Worm (Caenorhabditis elegans) whole organism, young adult: ENCODE results near the gene F07A11.4.

Source experiments
- B0019.2 ChIP-seq: fragments of 200-800 bp; sonication (Bioruptor generic); conservative IDR thresholded peaks from 2 replicates; pipeline ENCODE4 v1.3.6; 2022; ENCODE audit warnings: missing genetic modification reagents, missing genetic modification characterization, missing compliant biosample characterization
- D2030.7 ChIP-seq: fragments of 200-800 bp; sonication (Bioruptor generic); IDR thresholded peaks from 2 replicates; pipeline ENCODE4 v1.3.6; 2022; ENCODE audit warnings: missing genetic modification reagents, missing genetic modification characterization, missing compliant biosample characterization
- F33H1.4 ChIP-seq: fragments of 200-800 bp; sonication (Bioruptor generic); IDR thresholded peaks from 2 replicates; pipeline ENCODE4 v1.3.6; 2022; ENCODE audit warnings: missing genetic modification reagents, missing genetic modification characterization, missing compliant biosample characterization
- F37B4.10 ChIP-seq: fragments of 200-800 bp; sonication (Bioruptor generic); IDR thresholded peaks from 2 replicates; pipeline ENCODE4 v1.3.6; 2022; ENCODE audit warnings: missing genetic modification characterization, missing compliant biosample characterization
- F52B5.7 ChIP-seq: sonication (generic microtip); optimal IDR thresholded peaks from 2 replicates; lab custom pipeline; 2016; ENCODE audit warnings: mild to moderate bottlenecking, missing genetic modification characterization, missing compliant biosample characterization
- Y53F4B.3 ChIP-seq: fragments of 200-800 bp; sonication (Bioruptor generic); IDR thresholded peaks from 2 replicates; pipeline ENCODE4 v1.3.6; 2022; ENCODE audit warnings: missing genetic modification reagents, missing genetic modification characterization, missing compliant biosample characterization
- Y53G8AR.9 ChIP-seq: fragments of 200-800 bp; sonication (Bioruptor generic); conservative IDR thresholded peaks from 2 replicates; pipeline ENCODE4 v1.3.6; 2022; ENCODE audit warnings: missing genetic modification reagents, missing genetic modification characterization, missing compliant biosample characterization
- athp-1 ChIP-seq: sonication (generic microtip); optimal IDR thresholded peaks from 2 replicates; lab custom pipeline; 2017; ENCODE audit warnings: mild to moderate bottlenecking, missing genetic modification characterization, missing compliant biosample characterization
- attf-6 ChIP-seq: fragments of 200-800 bp; sonication (Bioruptor generic); IDR thresholded peaks from 2 replicates; pipeline ENCODE4 v1.3.6; 2022; ENCODE audit warnings: missing genetic modification reagents, missing genetic modification characterization, missing compliant biosample characterization
- ceh-100 ChIP-seq: fragments of 200-800 bp; sonication (Bioruptor generic); IDR thresholded peaks from 2 replicates; pipeline ENCODE4 v1.3.6; 2022; ENCODE audit warnings: missing genetic modification reagents, missing genetic modification characterization, missing compliant biosample characterization
- ceh-27 ChIP-seq: fragments of 200-800 bp; sonication (Bioruptor generic); optimal IDR thresholded peaks from 2 replicates; lab custom pipeline; 2018; ENCODE audit warnings: mild to moderate bottlenecking, missing genetic modification characterization, moderate library complexity, missing compliant biosample characterization
- dox-1 ChIP-seq: fragments of 200-800 bp; sonication (Bioruptor generic); IDR thresholded peaks from 2 replicates; pipeline ENCODE4 v1.3.6; 2022; ENCODE audit warnings: missing genetic modification reagents, missing genetic modification characterization, missing compliant biosample characterization
- dpff-1 ChIP-seq: sonication (generic microtip); optimal IDR thresholded peaks from 2 replicates; lab custom pipeline; 2017; ENCODE audit warnings: mild to moderate bottlenecking, missing genetic modification characterization, missing compliant biosample characterization
- dpl-1 ChIP-seq: fragments of 150-350 bp; optimal IDR thresholded peaks from 2 replicates; lab custom pipeline; 2014; ENCODE audit warnings: missing biosample characterization, missing genetic modification reagents, missing genetic modification characterization
- efl-1 ChIP-seq: fragments of 150-350 bp; optimal IDR thresholded peaks from 2 replicates; lab custom pipeline; 2014; ENCODE audit warnings: missing biosample characterization, missing genetic modification reagents, missing genetic modification characterization
- egl-18 ChIP-seq: fragments of 200-800 bp; sonication (Bioruptor generic); IDR thresholded peaks from 2 replicates; pipeline ENCODE4 v1.3.6; 2022; ENCODE audit warnings: missing genetic modification reagents, missing genetic modification characterization, missing compliant biosample characterization
- ekl-4 ChIP-seq: fragments of 200-800 bp; sonication (Bioruptor generic); IDR thresholded peaks from 2 replicates; pipeline ENCODE4 v1.3.6; 2022; ENCODE audit warnings: missing genetic modification reagents, missing genetic modification characterization, missing compliant biosample characterization
- gei-17 ChIP-seq: fragments of 200-800 bp; sonication (Bioruptor generic); optimal IDR thresholded peaks from 2 replicates; lab custom pipeline; 2018; ENCODE audit warnings: mild to moderate bottlenecking, missing genetic modification characterization, missing compliant biosample characterization
- him-1 ChIP-seq: sonication (generic microtip); optimal IDR thresholded peaks from 2 replicates; lab custom pipeline; 2016; ENCODE audit warnings: missing genotype, missing genetic modification reagents, missing genetic modification characterization, missing compliant biosample characterization
- hlh-26 ChIP-seq: fragments of 200-800 bp; sonication (Bioruptor generic); conservative IDR thresholded peaks from 2 replicates; pipeline ENCODE4 v1.3.6; 2022; ENCODE audit warnings: missing genetic modification reagents, missing genetic modification characterization, missing compliant biosample characterization
- hmg-1.2 ChIP-seq: fragments of 200-800 bp; sonication (Bioruptor generic); IDR thresholded peaks from 2 replicates; pipeline ENCODE4 v1.3.6; 2022; ENCODE audit warnings: missing genetic modification reagents, missing genetic modification characterization, missing compliant biosample characterization
- hmg-20 ChIP-seq: fragments of 200-800 bp; sonication (Bioruptor generic); IDR thresholded peaks from 2 replicates; pipeline ENCODE4 v1.3.6; 2022; ENCODE audit warnings: missing genetic modification reagents, missing genetic modification characterization, missing compliant biosample characterization
- hrde-1 ChIP-seq: sonication (generic microtip); optimal IDR thresholded peaks from 2 replicates; lab custom pipeline; 2016; ENCODE audit warnings: missing genetic modification characterization, mild to moderate bottlenecking, missing compliant biosample characterization, moderate library complexity, missing genotype, missing genetic modification reagents, borderline replicate concordance
- lin-26 ChIP-seq: fragments of 200-800 bp; sonication (Bioruptor generic); IDR thresholded peaks from 2 replicates; pipeline ENCODE4 v1.3.6; 2022; ENCODE audit warnings: missing genetic modification reagents, missing genetic modification characterization, missing compliant biosample characterization
- lin-35 ChIP-seq, 3 experiments: fragments of 150-350 bp in 2 of 3; sonication (generic microtip) in 1 of 3; optimal IDR thresholded peaks; 2 replicates each; lab custom pipeline; 2014 to 2018; ENCODE audit warnings: missing biosample characterization in 3 of 3, missing genetic modification characterization in 3 of 3, missing genetic modification reagents in 3 of 3
- lsl-1 ChIP-seq: fragments of 200-800 bp; sonication (Bioruptor generic); optimal IDR thresholded peaks from 2 replicates; lab custom pipeline; 2018; ENCODE audit warnings: mild to moderate bottlenecking, missing genetic modification characterization, moderate library complexity, missing compliant biosample characterization
- madf-8 ChIP-seq: fragments of 200-800 bp; sonication (Bioruptor generic); conservative IDR thresholded peaks from 2 replicates; pipeline ENCODE4 v1.3.6; 2022; ENCODE audit warnings: missing genetic modification reagents, missing genetic modification characterization, missing compliant biosample characterization
- mxl-1 ChIP-seq: sonication (generic microtip); optimal IDR thresholded peaks from 2 replicates; lab custom pipeline; 2016; ENCODE audit warnings: missing genetic modification characterization, missing compliant biosample characterization
- nfya-1 ChIP-seq: sonication (generic microtip); optimal IDR thresholded peaks from 2 replicates; lab custom pipeline; 2017; ENCODE audit warnings: antibody characterized with exemption, missing compliant biosample characterization, missing genetic modification characterization, borderline replicate concordance; ENCODE audit not compliant: insufficient read depth
- nfyb-1 ChIP-seq: fragments of 200-800 bp; sonication (Bioruptor generic); IDR thresholded peaks from 2 replicates; pipeline ENCODE4 v1.3.6; 2022; ENCODE audit warnings: missing genetic modification reagents, missing genetic modification characterization, missing compliant biosample characterization
- nhr-179 ChIP-seq: sonication (generic microtip); optimal IDR thresholded peaks from 2 replicates; lab custom pipeline; 2016; ENCODE audit warnings: mild to moderate bottlenecking, missing genetic modification characterization, missing compliant biosample characterization
- nhr-27 ChIP-seq: fragments of 200-800 bp; sonication (Bioruptor generic); optimal IDR thresholded peaks from 2 replicates; lab custom pipeline; 2018; ENCODE audit warnings: mild to moderate bottlenecking, missing genetic modification characterization, moderate library complexity, missing compliant biosample characterization
- nhr-80 ChIP-seq: sonication (generic microtip); optimal IDR thresholded peaks from 2 replicates; lab custom pipeline; 2016; ENCODE audit warnings: missing genetic modification characterization, missing compliant biosample characterization
- rec-8 ChIP-seq, 2 experiments: sonication (generic microtip); optimal IDR thresholded peaks; 2 replicates each; lab custom pipeline; 2016; ENCODE audit warnings: mild to moderate bottlenecking in 2 of 2, missing genetic modification characterization in 2 of 2, missing genetic modification reagents in 2 of 2, missing genotype in 2 of 2, missing biosample characterization in 1 of 2, missing compliant biosample characterization in 1 of 2, moderate library complexity in 1 of 2
- repo-1 ChIP-seq: sonication (generic microtip); optimal IDR thresholded peaks from 2 replicates; lab custom pipeline; 2017; ENCODE audit warnings: mild to moderate bottlenecking, missing genetic modification characterization, missing compliant biosample characterization
- snpc-1.1 ChIP-seq: sonication (generic microtip); optimal IDR thresholded peaks from 2 replicates; lab custom pipeline; 2017; ENCODE audit warnings: missing genetic modification characterization, mild to moderate bottlenecking, missing compliant biosample characterization, antibody characterized with exemption, moderate library complexity, missing genotype, missing genetic modification reagents; ENCODE audit not compliant: insufficient read depth
- snpc-1.3 ChIP-seq: sonication (generic microtip); optimal IDR thresholded peaks from 2 replicates; lab custom pipeline; 2017; ENCODE audit warnings: missing genetic modification characterization, mild to moderate bottlenecking, missing compliant biosample characterization, antibody characterized with exemption, moderate library complexity, missing genotype, missing genetic modification reagents; ENCODE audit not compliant: insufficient read depth
- snpc-3.4 ChIP-seq: sonication (generic microtip); optimal IDR thresholded peaks from 2 replicates; lab custom pipeline; 2017; ENCODE audit warnings: missing genetic modification characterization, mild to moderate bottlenecking, missing compliant biosample characterization, antibody characterized with exemption, moderate library complexity, missing genotype, missing genetic modification reagents
- somi-1 ChIP-seq: fragments of 200-800 bp; sonication (Bioruptor generic); optimal IDR thresholded peaks from 2 replicates; lab custom pipeline; 2018; ENCODE audit warnings: mild to moderate bottlenecking, missing genetic modification characterization, missing compliant biosample characterization
- tbp1 ChIP-seq: fragments of 200-800 bp; sonication (Bioruptor generic); optimal IDR thresholded peaks from 2 replicates; lab custom pipeline; 2018; ENCODE audit warnings: mild to moderate bottlenecking, missing genetic modification characterization, missing compliant biosample characterization
- tlf-1 ChIP-seq: fragments of 200-800 bp; sonication (Bioruptor generic); optimal IDR thresholded peaks from 2 replicates; lab custom pipeline; 2018; ENCODE audit warnings: mild to moderate bottlenecking, missing genetic modification characterization, missing compliant biosample characterization
- unc-130 ChIP-seq: sonication (generic microtip); optimal IDR thresholded peaks from 2 replicates; lab custom pipeline; 2016; ENCODE audit warnings: missing genetic modification reagents, missing genetic modification characterization, missing compliant biosample characterization
- ztf-18 ChIP-seq: sonication (generic microtip); optimal IDR thresholded peaks from 2 replicates; lab custom pipeline; 2016; ENCODE audit warnings: missing genotype, mild to moderate bottlenecking, missing genetic modification characterization, missing compliant biosample characterization

F07A11.4 gene

DNA sequence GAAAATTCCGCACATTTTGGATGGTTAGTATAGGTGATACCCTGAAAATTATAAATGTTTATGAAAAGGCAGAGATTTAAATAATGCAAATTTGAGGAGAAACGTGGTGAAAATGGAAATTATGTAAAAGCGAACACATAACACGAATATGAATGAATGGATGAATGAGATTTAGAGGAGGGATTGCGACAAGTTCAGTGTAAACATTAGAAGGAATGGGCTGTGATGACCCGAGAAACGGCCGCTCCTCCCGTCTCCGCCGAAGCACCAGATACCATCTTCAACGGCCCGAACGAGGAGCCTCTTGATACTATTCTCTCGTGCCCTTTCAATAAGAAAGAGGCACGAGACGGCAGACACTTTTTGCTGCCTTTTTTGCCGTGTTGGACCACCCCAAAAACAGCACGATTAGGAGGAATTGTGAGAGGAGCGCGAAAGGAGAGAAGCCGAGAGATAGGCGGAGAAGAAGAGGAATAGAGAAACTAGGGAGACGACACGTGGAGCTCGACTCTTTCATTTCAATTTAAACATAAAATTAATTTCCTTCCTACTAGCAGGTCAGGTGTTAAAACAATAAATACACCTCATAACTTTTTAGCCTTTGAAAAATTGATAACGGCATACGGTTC is 5.3 kb upstream of the F07A11.4 start, which contains the start of gene gfat-1 (continued):
- TF ChIP-seq mxl-1 (tag; lab: Kevin White, UChicago) (no peak), hmg-1.2 (GFP tag; lab: Robert Waterston, UW) (peak; percentile 45; the same call in 1 of the 2 replicates), him-1 (no peak)

DNA sequence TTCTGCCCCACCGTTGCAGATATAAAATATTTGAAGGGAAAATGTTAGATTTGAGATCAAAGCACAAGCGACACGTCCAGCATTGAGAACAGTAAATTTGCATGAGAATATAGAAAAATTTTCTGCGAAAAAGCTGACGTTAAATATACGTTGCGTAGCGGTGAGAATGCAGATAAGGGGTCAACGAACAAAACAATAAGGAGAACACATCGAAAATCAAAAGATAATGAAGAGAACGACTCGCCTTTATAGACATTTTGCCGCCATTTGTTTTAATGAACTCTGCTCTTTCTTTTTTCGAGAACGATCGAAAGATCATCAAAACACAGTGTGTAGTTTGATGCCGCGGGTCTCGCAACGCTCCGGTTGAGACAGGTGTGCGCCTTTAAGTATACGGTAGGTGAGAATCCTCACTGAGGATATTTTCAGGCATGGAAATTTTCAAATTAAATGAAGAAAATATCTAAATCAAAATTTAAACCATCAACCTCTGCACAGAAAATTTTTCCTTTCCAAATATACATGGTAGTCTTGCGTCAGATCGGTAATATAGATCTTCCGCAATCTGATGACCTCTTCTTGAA is 4.6 kb upstream of the F07A11.4 start:
- no peak for TF ChIP-seq hlh-26 (GFP tag; lab: Robert Waterston, UW)
- peak; percentile 7 for TF ChIP-seq snpc-1.3 (tag; lab: Kevin White, UChicago)
- TF ChIP-seq D2030.7 (GFP tag; lab: Robert Waterston, UW): peak; percentile 76
- TF ChIP-seq tlf-1 (GFP tag; lab: Kevin White, UChicago): peak; percentile 65
- TF ChIP-seq athp-1 (tag; lab: Kevin White, UChicago): peak; percentile 60
- TF ChIP-seq ceh-100 (GFP tag; lab: Robert Waterston, UW): peak; percentile 52; the same call in 1 of the 2 replicates
- 0 out of 2 replicates have a peak, but pooled peaks have one; percentile 36 for TF ChIP-seq lin-26 (GFP tag; lab: Robert Waterston, UW)
- TF ChIP-seq nhr-179 (tag; lab: Kevin White, UChicago): no peak
- peak; percentile 75 for TF ChIP-seq snpc-3.4 (tag; lab: Kevin White, UChicago)
- no peak for TF ChIP-seq nfyb-1 (GFP tag; lab: Robert Waterston, UW)
- TF ChIP-seq hmg-20 (GFP tag; lab: Robert Waterston, UW): peak; percentile 54; the same call in 1 of the 2 replicates
- peak; percentile 76 for TF ChIP-seq ekl-4 (GFP tag; lab: Robert Waterston, UW)
- no peak for TF ChIP-seq somi-1 (GFP tag; lab: Kevin White, UChicago)
- TF ChIP-seq lin-35 (GFP tag; optimal IDR thresholded peaks at IDR 0.05; lab: Kevin White, UChicago): peak in 1 of 3 experiments; percentile 9
- TF ChIP-seq F33H1.4 (GFP tag; lab: Robert Waterston, UW): peak; percentile 83
- no peak for TF ChIP-seq dpff-1
- TF ChIP-seq F37B4.10 (GFP tag; lab: Robert Waterston, UW): no peak
- peak; percentile 37 for TF ChIP-seq repo-1 (tag; lab: Kevin White, UChicago)
- TF ChIP-seq nfya-1 (tag; lab: Kevin White, UChicago): no peak
- peak; percentile 84 for TF ChIP-seq madf-8 (GFP tag; lab: Robert Waterston, UW)
- TF ChIP-seq efl-1 (GFP tag; lab: Kevin White, UChicago): peak; percentile 82
- no peak for TF ChIP-seq egl-18 (GFP tag; lab: Robert Waterston, UW)
- TF ChIP-seq ceh-27 (GFP tag; lab: Kevin White, UChicago): no peak
- peak; percentile 40 for TF ChIP-seq dpl-1 (GFP tag; lab: Kevin White, UChicago)
- TF ChIP-seq ztf-18: peak; percentile 32
- no peak for TF ChIP-seq nhr-27
- TF ChIP-seq nhr-80: peak; percentile 49
- peak; percentile 25 for TF ChIP-seq unc-130 (GFP tag; lab: Kevin White, UChicago)
- TF ChIP-seq lsl-1 (GFP tag; lab: Kevin White, UChicago): peak; percentile 89
- TF ChIP-seq Y53G8AR.9 (GFP tag; lab: Robert Waterston, UW): peak; percentile 64; the same call in 1 of the 2 replicates
- TF ChIP-seq F52B5.7 (tag; lab: Kevin White, UChicago): no peak
- no peak for TF ChIP-seq B0019.2 (GFP tag; lab: Robert Waterston, UW)
- no peak for TF ChIP-seq snpc-1.1
- TF ChIP-seq him-1: peak; percentile 26
- peak; percentile 70 for TF ChIP-seq dox-1 (GFP tag; lab: Robert Waterston, UW)
- peak in 1 of 2 experiments; percentile 9 for TF ChIP-seq rec-8 (tag; optimal IDR thresholded peaks at IDR 0.05; lab: Kevin White, UChicago)
- TF ChIP-seq Y53F4B.3: no peak
- no peak for TF ChIP-seq gei-17 (GFP tag; lab: Kevin White, UChicago)
- TF ChIP-seq attf-6 (GFP tag; lab: Robert Waterston, UW): peak; percentile 44; the same call in 1 of the 2 replicates
- TF ChIP-seq hrde-1 (tag; lab: Kevin White, UChicago): peak; percentile 62
- TF ChIP-seq tbp1 (GFP tag; lab: Kevin White, UChicago): peak; percentile 11
